Fruit fly (Drosophila melanogaster): ENCODE measurements around the gene Tbc1d15-17.

Tbc1d15-17 gene

DNA sequence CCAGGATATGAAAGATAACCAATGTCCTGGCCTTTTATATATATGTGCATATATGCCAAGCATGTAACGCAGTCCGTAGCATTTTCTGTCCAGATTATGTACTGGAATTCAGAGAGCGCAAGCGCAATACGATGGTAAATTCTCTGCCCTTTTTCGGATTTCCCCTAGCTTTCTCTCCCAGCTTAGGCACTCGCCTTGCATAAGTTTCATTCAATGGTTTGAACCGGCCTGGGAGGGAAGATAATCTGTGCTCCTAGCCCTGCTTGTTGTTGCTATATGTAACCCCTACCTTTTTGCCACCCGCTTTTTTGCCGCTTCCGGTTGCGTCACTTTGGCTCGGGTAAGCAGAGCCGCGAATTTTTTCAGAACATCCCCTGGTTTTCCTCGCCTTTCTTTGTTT lies 27.9 kb upstream of the Tbc1d15-17 start:
- TF ChIP-seq CG8478 (optimal IDR thresholded peaks at IDR 0.05) (no peak), CTCF (optimal IDR thresholded peaks at IDR 0.05) (no peak)

DNA sequence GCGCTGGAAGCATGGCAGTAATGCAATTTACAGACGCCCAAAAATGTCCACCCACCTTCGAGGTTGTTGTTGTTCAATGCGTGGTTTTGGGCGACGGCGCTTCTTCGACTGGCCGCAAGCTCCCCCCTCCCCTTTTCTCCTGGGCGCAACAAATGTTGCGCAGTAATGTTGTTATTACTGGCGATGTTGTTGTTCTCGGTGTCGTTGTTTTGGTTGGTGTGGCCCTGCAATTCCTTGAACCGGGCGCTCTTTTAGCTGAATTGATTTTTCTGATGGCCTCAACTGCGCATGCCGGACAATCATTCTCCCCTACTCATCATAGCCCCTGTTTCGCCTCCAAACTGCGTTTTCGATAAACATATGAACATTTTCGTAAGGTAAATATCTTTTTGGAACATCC lies 26.0 kb upstream of the Tbc1d15-17 start:
- TF ChIP-seq CTCF (optimal IDR thresholded peaks at IDR 0.05) (no peak), CG8478 (optimal IDR thresholded peaks at IDR 0.05) (no peak)

dm6 chr2L:182360-183144 lies 24.4 kb upstream of the Tbc1d15-17 start:
- TF ChIP-seq CG8478 (optimal IDR thresholded peaks at IDR 0.05) (no peak), CTCF (optimal IDR thresholded peaks at IDR 0.05) (peak in 1 of 2 experiments; percentile 9)

dm6 chr2L:195668-196067 lies 11.3 kb upstream of the Tbc1d15-17 start:
- TF ChIP-seq CTCF (optimal IDR thresholded peaks at IDR 0.05) (no peak), CG8478 (optimal IDR thresholded peaks at IDR 0.05) (no peak)

- no peak for TF ChIP-seq CG8478 (optimal IDR thresholded peaks at IDR 0.05)
- peak in 1 of 2 experiments; percentile 25 for TF ChIP-seq CTCF (optimal IDR thresholded peaks at IDR 0.05)
Measured at dm6 chr2L:203529-204127, 3.4 kb upstream of the Tbc1d15-17 start, which contains the start of gene mRpL10. Gene mRpL10 (plus strand): TSS chr2L:203779.

- no peak for TF ChIP-seq CTCF (optimal IDR thresholded peaks at IDR 0.05)
- no peak for TF ChIP-seq CG8478 (optimal IDR thresholded peaks at IDR 0.05)
Measured at dm6 chr2L:204557-204956, 2.4 kb upstream of the Tbc1d15-17 start.

DNA sequence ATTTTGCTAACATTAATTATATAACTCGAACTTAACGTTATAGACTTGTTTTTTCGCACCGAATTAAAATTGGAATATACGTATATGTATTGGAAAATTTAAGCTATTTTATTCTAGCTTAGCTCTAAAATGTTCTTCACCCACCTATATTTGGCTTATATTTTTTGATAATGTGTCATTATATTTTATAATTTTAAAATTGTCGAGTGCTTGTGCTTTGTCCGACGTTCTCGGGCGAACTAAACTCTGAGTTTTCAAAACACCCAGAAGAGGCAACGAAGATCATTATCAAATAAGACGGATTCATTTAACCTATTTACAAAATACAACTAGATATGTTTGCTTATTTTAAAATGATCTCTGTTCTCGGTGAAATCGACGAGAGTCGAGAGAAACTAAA lies 423 bp upstream of the Tbc1d15-17 start:
- TF ChIP-seq CG8478 (optimal IDR thresholded peaks at IDR 0.05) (no peak), CTCF (optimal IDR thresholded peaks at IDR 0.05) (no peak)

DNA sequence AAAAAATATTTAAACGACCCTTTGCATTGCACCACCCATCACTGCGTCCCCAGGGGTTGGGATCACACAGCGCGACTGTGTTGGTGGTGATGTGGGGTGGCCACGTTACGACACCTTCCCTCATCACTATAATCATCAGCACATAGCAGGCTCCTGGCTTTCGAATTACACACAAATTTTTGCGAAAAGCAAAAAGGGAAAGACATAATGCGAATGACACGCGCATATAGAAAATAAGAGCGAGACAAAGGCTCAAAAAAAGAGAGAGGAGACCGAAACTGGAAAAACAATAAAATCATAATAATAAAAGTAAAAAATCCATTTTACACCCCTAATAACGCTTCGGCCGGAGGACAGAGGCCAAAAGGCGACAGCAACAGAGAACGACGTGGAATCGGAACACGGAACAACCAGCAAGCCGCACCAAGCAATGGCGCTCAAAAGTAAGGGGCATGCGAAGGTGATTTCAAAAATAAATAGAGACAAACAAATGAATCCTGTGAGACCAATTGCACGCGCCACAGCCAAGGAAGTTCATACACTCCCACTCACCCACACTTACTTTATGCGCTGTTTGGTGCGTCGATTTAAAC lies 12.6 kb downstream of the Tbc1d15-17 start:
- TF ChIP-seq CTCF (optimal IDR thresholded peaks at IDR 0.05), result no peak

dm6 chr2L:220509-220908 lies 13.5 kb downstream of the Tbc1d15-17 start:
- TF ChIP-seq CG8478 (optimal IDR thresholded peaks at IDR 0.05) (no peak), CTCF (optimal IDR thresholded peaks at IDR 0.05) (no peak)

DNA sequence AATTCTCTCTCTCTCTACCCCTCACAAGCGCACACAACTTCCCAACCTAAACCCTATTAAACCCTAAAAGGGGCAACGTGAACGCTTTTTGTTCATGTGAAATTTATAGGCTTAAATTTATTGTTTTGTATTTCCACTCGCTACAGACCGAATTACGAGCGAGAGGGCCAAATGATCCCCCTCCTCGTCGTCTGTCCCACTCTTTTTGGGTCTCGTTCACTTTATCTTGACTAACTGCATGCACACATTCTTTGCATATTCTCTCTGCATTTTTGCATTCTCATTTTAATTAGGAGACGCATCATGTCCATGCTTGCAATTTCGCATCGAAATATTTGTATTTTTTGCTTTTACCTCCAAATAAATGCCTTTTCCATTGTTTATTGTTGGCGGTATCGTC lies 14.2 kb downstream of the Tbc1d15-17 start:
- TF ChIP-seq CG8478 (optimal IDR thresholded peaks at IDR 0.05) (no peak), CTCF (optimal IDR thresholded peaks at IDR 0.05) (no peak)

- TF ChIP-seq CTCF (optimal IDR thresholded peaks at IDR 0.05), result no peak
- TF ChIP-seq CG8478 (optimal IDR thresholded peaks at IDR 0.05), result no peak
Measured at dm6 chr2L:221939-222489, 15.0 kb downstream of the Tbc1d15-17 start.

dm6 chr2L:222867-223266 lies 15.9 kb downstream of the Tbc1d15-17 start:
- no peak for TF ChIP-seq CG8478 (optimal IDR thresholded peaks at IDR 0.05)
- TF ChIP-seq CTCF (optimal IDR thresholded peaks at IDR 0.05), result no peak

DNA sequence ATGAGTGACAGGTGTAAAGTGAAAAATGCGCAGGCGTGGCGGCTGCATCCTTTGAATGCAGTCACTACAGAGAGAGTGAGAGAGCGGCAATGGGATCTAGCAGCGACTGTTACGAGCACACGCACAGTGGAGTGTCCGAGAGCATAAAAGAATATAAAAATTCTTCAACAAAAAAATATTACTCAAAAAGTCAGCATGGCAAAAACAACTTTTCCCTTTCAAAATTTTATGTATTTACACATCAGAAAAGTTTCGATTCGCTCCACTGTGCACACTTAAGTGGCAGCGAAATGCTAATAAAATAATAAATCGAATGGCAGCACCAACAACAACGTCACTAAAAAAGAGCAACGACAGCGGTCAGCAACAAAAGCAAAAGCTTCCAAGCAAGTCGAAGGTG lies 16.4 kb downstream of the Tbc1d15-17 start:
- TF ChIP-seq CTCF (optimal IDR thresholded peaks at IDR 0.05), result no peak
- TF ChIP-seq CG8478 (optimal IDR thresholded peaks at IDR 0.05), result no peak

DNA sequence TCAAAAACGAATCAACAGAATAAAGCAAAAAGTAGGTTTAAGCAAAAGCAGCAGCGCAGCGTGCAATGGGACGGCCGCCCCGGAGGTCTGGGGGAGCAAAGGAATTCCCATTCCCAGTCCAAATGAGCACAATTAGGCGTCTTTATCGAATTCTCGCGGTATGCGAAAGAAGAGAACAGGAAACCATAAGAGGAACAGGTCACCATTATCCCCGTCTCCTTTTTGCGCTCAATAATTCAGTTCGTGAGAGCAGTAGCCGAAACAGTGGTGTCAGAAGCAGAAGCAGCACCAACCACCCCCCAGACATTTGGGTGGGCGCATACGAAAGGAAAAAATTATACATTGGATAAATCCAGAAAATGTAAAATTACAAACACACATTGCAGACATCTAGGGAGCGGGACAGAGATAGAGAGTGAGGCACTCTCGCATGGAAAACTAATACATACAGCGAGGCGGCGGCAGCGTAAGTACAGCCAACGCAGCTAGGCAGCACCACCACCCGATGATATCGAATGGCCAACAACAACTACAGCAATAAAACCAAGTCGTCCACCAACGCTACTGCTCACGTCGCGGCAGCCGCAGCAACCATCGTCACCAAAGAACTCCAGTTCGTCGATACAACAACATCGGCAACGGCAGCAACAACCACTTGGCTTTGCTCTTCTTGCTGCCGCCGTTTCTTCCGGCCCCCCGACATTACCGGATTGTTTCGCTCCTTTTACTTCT lies 17.1 kb downstream of the Tbc1d15-17 start:
- no peak for TF ChIP-seq CTCF (optimal IDR thresholded peaks at IDR 0.05)
- no peak for TF ChIP-seq CG8478 (optimal IDR thresholded peaks at IDR 0.05)
